Worm (Caenorhabditis elegans) whole organism, L4 larva: ENCODE measurements around the gene K02F3.12.

ENCODE experiments used
- F10B5.3 ChIP-seq: sonication (generic microtip); optimal IDR thresholded peaks from 2 replicates; lab custom pipeline; 2016; ENCODE audit warnings: mild to moderate bottlenecking, missing genetic modification characterization, missing compliant biosample characterization
- F44E2.7 ChIP-seq: fragments of 200-800 bp; sonication (Bioruptor generic); IDR thresholded peaks from 2 replicates; pipeline ENCODE4 v2.1.2; 2022; ENCODE audit warnings: missing genetic modification characterization, missing compliant biosample characterization
- Y5F2A.4 ChIP-seq: fragments of 200-800 bp; sonication (Bioruptor generic); optimal IDR thresholded peaks from 2 replicates; lab custom pipeline; 2018; ENCODE audit warnings: mild to moderate bottlenecking, missing genetic modification characterization, missing compliant biosample characterization
- ZK337.2 ChIP-seq: fragments of 200-800 bp; sonication (Bioruptor generic); IDR thresholded peaks from 2 replicates; pipeline ENCODE4 v1.3.6; 2022; ENCODE audit warnings: missing genetic modification reagents, missing genetic modification characterization, missing compliant biosample characterization
- aha-1 ChIP-seq: fragments of 150-350 bp; peaks from one replicate; lab custom pipeline; 2014; ENCODE audit warnings: missing biosample characterization, missing genetic modification characterization
- aly-2 ChIP-seq: sonication (generic microtip); optimal IDR thresholded peaks from 2 replicates; lab custom pipeline; 2018; ENCODE audit warnings: missing biosample characterization, missing genetic modification characterization
- ama-1 ChIP-seq: fragments of 150-350 bp; optimal IDR thresholded peaks from 2 replicates; lab custom pipeline; 2014; ENCODE audit warnings: inconsistent platforms, mixed read lengths
- attf-4 ChIP-seq: sonication (generic microtip); optimal IDR thresholded peaks from 3 replicates; lab custom pipeline; 2017; ENCODE audit warnings: missing biosample characterization, missing genetic modification characterization
- ceh-20 ChIP-seq: fragments of 200-800 bp; sonication (Bioruptor generic); IDR thresholded peaks from 2 replicates; pipeline ENCODE4 v1.3.6; 2022; ENCODE audit warnings: missing genetic modification reagents, missing genetic modification characterization, missing compliant biosample characterization
- ceh-28 ChIP-seq: fragments of 150-350 bp; optimal IDR thresholded peaks from 2 replicates; lab custom pipeline; 2014; ENCODE audit warnings: missing biosample characterization, missing genetic modification reagents, missing genetic modification characterization
- ceh-82 ChIP-seq: sonication (generic microtip); optimal IDR thresholded peaks from 2 replicates; lab custom pipeline; 2017; ENCODE audit warnings: missing biosample characterization, missing genetic modification characterization
- ces-1 ChIP-seq: fragments of 150-350 bp; sonication (generic microtip); optimal IDR thresholded peaks from 4 replicates; lab custom pipeline; 2014; ENCODE audit warnings: missing biosample characterization, missing genetic modification reagents, missing genetic modification characterization
- daf-16 ChIP-seq, 3 experiments: sonication (generic microtip); optimal IDR thresholded peaks; 2 replicates each; lab custom pipeline; 2016 to 2017; ENCODE audit warnings: missing genetic modification characterization in 3 of 3, missing genetic modification reagents in 3 of 3, mild to moderate bottlenecking in 2 of 3, missing compliant biosample characterization in 2 of 3, missing biosample characterization in 1 of 3, moderate library complexity in 1 of 3
- daf-19 ChIP-seq: fragments of 200-800 bp; sonication (Bioruptor generic); conservative IDR thresholded peaks from 2 replicates; pipeline ENCODE4 v1.3.6; 2022; ENCODE audit warnings: missing genetic modification characterization, missing compliant biosample characterization
- dmd-6 ChIP-seq: fragments of 200-800 bp; sonication (Bioruptor generic); IDR thresholded peaks from 2 replicates; pipeline ENCODE4 v1.3.6; 2022; ENCODE audit warnings: missing genetic modification reagents, missing genetic modification characterization, missing compliant biosample characterization
- dmd-8 ChIP-seq: fragments of 200-800 bp; sonication (Bioruptor generic); IDR thresholded peaks from 2 replicates; pipeline ENCODE4 v1.3.6; 2022; ENCODE audit warnings: missing genetic modification characterization, missing compliant biosample characterization
- dve-1 ChIP-seq: sonication (generic microtip); optimal IDR thresholded peaks from 2 replicates; lab custom pipeline; 2017; ENCODE audit warnings: antibody characterized with exemption, mild to moderate bottlenecking, missing genetic modification characterization, missing compliant biosample characterization; ENCODE audit not compliant: insufficient read depth
- fos-1 ChIP-seq: fragments of 150-350 bp; optimal IDR thresholded peaks from 2 replicates; lab custom pipeline; 2014; ENCODE audit warnings: missing biosample characterization, missing genetic modification characterization
- gei-8 ChIP-seq: fragments of 200-800 bp; sonication (Bioruptor generic); optimal IDR thresholded peaks from 2 replicates; lab custom pipeline; 2018; ENCODE audit warnings: mild to moderate bottlenecking, missing genetic modification characterization, missing compliant biosample characterization
- hif-1 ChIP-seq, 2 experiments: sonication (generic microtip); optimal IDR thresholded peaks; 2 replicates each; lab custom pipeline; 2016 to 2017; ENCODE audit warnings: missing compliant biosample characterization in 2 of 2, missing genetic modification characterization in 2 of 2, missing genetic modification reagents in 2 of 2, missing genotype in 2 of 2, mild to moderate bottlenecking in 1 of 2
- hlh-30 ChIP-seq: sonication (generic microtip); optimal IDR thresholded peaks from 2 replicates; lab custom pipeline; 2017; ENCODE audit warnings: antibody characterized with exemption, mild to moderate bottlenecking, missing genetic modification characterization, missing compliant biosample characterization; ENCODE audit not compliant: insufficient read depth
- lin-13 ChIP-seq: fragments of 150-350 bp; optimal IDR thresholded peaks from 2 replicates; lab custom pipeline; 2014; ENCODE audit warnings: missing biosample characterization, missing genetic modification reagents, missing genetic modification characterization
- lin-15B ChIP-seq: fragments of 150-350 bp; sonication (generic microtip); optimal IDR thresholded peaks from 3 replicates; lab custom pipeline; 2014; ENCODE audit warnings: missing biosample characterization, missing genetic modification characterization
- lin-38 ChIP-seq: fragments of 200-800 bp; sonication (Bioruptor generic); IDR thresholded peaks from 2 replicates; pipeline ENCODE4 v1.3.6; 2022; ENCODE audit warnings: missing genetic modification reagents, missing genetic modification characterization, missing compliant biosample characterization
- mes-2 ChIP-seq: sonication (generic microtip); optimal IDR thresholded peaks from 2 replicates; lab custom pipeline; 2016; ENCODE audit warnings: missing genotype, mild to moderate bottlenecking, missing genetic modification characterization, missing compliant biosample characterization; ENCODE audit not compliant: poor library complexity, severe bottlenecking
- mxl-2 ChIP-seq: fragments of 200-800 bp; sonication (Bioruptor generic); conservative IDR thresholded peaks from 2 replicates; pipeline ENCODE4 v1.3.6; 2022; ENCODE audit warnings: missing genetic modification reagents, missing genetic modification characterization, missing compliant biosample characterization
- nhr-10 ChIP-seq: fragments of 150-350 bp; optimal IDR thresholded peaks from 2 replicates; lab custom pipeline; 2014; ENCODE audit warnings: missing biosample characterization, missing genetic modification characterization
- nhr-41 ChIP-seq: fragments of 200-800 bp; sonication (Bioruptor generic); IDR thresholded peaks from 2 replicates; pipeline ENCODE4 v1.3.6; 2022; ENCODE audit warnings: missing genetic modification reagents, missing genetic modification characterization, missing compliant biosample characterization
- nhr-6 ChIP-seq: fragments of 150-350 bp; optimal IDR thresholded peaks from 2 replicates; lab custom pipeline; 2014; ENCODE audit warnings: missing biosample characterization, missing genetic modification characterization
- pqm-1 ChIP-seq: sonication (generic microtip); optimal IDR thresholded peaks from 2 replicates; lab custom pipeline; 2017; ENCODE audit warnings: missing biosample characterization, missing genetic modification characterization
- sdz-12 ChIP-seq: fragments of 200-800 bp; sonication (Bioruptor generic); optimal IDR thresholded peaks from 2 replicates; lab custom pipeline; 2018; ENCODE audit warnings: mild to moderate bottlenecking, missing genetic modification characterization, missing compliant biosample characterization
- snpc-4 ChIP-seq: fragments of 150-350 bp; optimal IDR thresholded peaks from 2 replicates; lab custom pipeline; 2014; ENCODE audit warnings: missing biosample characterization, missing genetic modification characterization
- tra-1 ChIP-seq: fragments of 200-800 bp; sonication (Bioruptor generic); IDR thresholded peaks from 2 replicates; pipeline ENCODE4 v1.3.6; 2022; ENCODE audit warnings: missing genetic modification reagents, missing genetic modification characterization, missing compliant biosample characterization
- ztf-11 ChIP-seq: fragments of 150-350 bp; optimal IDR thresholded peaks from 2 replicates; lab custom pipeline; 2014; ENCODE audit warnings: missing biosample characterization, missing genetic modification characterization

Gene K02F3.12

DNA sequence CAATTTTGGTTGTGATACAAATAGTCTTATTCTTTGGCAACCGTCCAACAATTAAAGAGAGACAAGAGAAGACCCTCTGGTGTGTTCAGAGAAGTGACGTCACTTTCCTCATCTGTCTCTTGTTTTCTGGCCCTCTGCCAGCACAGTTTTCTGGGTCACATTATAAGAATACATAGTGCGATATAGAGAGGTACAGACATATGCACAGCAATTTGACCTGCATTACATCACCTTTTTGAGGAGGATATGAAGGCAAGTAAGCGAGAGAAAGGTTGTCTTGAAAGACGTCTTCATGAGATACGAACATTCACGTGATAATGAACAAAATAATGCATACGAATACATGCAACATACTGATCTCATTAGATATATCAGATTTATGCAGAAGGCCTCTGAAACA, 14.2 kb downstream of the K02F3.12 start:
- TF ChIP-seq daf-16 (GFP tag; optimal IDR thresholded peaks at IDR 0.05; lab: Kevin White, UChicago) (no peak), daf-16 (tag; optimal IDR thresholded peaks at IDR 0.05; lab: Kevin White, UChicago) (no peak), ceh-20 (GFP tag; lab: Robert Waterston, UW) (no peak), hlh-30 (no peak), dmd-8 (GFP tag; lab: Robert Waterston, UW) (no peak), gei-8 (GFP tag; lab: Kevin White, UChicago) (no peak)

ce11 chrIII:872373-872772, 16.0 kb downstream of the K02F3.12 start, which contains the start of the genes T24C4.3 and clc-20:
Gene T24C4.3, minus strand, starts transcription at chrIII:872473.
Gene clc-20, plus strand, starts transcription at chrIII:872583.
- TF ChIP-seq F44E2.7 (GFP tag; lab: Robert Waterston, UW) (no peak), aha-1 (peak; percentile 11), ztf-11 (no peak)

DNA sequence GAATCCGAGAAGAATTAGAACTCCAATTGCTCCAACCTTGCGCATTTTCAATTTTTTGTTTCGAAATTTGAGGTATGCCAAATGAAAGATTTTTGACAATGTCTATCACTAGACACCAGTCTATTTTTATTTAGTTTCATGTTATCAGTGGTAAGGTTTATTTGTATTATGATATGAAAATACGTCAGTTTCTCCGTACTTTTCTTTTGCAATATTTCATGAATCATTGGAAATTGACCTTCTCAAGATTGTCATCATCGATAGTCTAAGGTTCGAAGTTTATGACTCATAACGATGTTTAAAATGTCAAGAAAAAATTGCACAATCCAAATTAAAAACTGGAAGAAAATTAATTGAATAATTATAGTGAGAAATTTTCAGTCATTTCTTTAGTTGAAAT, 17.1 kb downstream of the K02F3.12 start, which contains the start of gene clc-19:
Gene clc-19 (minus strand): TSS at position 135 of the 400 bp plus-strand sequence.
- TF ChIP-seq ceh-82 (tag; lab: Kevin White, UChicago) (no peak), pqm-1 (tag; lab: Kevin White, UChicago) (peak; percentile 49), aly-2 (no peak), nhr-6 (tag; lab: Kevin White, UChicago) (peak; percentile 54), sdz-12 (GFP tag; lab: Kevin White, UChicago) (no peak), dmd-6 (GFP tag; lab: Robert Waterston, UW) (peak; percentile 35; the same call in 1 of the 2 replicates), daf-16 (GFP tag; optimal IDR thresholded peaks at IDR 0.05; lab: Kevin White, UChicago) (no peak), daf-16 (tag; optimal IDR thresholded peaks at IDR 0.05; lab: Kevin White, UChicago) (peak; percentile 19), mes-2 (no peak), hif-1 (tag; optimal IDR thresholded peaks at IDR 0.05; lab: Kevin White, UChicago) (no peak), Y5F2A.4 (GFP tag; lab: Kevin White, UChicago) (no peak), ama-1 (lab: Kevin White, UChicago) (no peak), ceh-28 (tag; lab: Kevin White, UChicago) (no peak), ztf-11 (no peak), dve-1 (peak; percentile 31), mxl-2 (GFP tag; lab: Robert Waterston, UW) (no peak), ZK337.2 (GFP tag; lab: Robert Waterston, UW) (no peak), F10B5.3 (no peak), ces-1 (GFP tag; lab: Kevin White, UChicago) (no peak), snpc-4 (tag; lab: Kevin White, UChicago) (no peak), fos-1 (tag; lab: Kevin White, UChicago) (no peak)

- no peak for TF ChIP-seq lin-13 (GFP tag; lab: Kevin White, UChicago)
- no peak for TF ChIP-seq lin-38
- TF ChIP-seq lin-15B: no peak
- no peak for TF ChIP-seq attf-4
- no peak for TF ChIP-seq nhr-41
- TF ChIP-seq nhr-10: no peak
Observed at ce11 chrIII:879634-880033, 23.3 kb downstream of the K02F3.12 start, which contains the start of the genes T24C4.5 and ucr-2.3. Gene T24C4.5, minus strand, starts transcription at chrIII:879734. Gene ucr-2.3, plus strand, starts transcription at chrIII:879860.

DNA sequence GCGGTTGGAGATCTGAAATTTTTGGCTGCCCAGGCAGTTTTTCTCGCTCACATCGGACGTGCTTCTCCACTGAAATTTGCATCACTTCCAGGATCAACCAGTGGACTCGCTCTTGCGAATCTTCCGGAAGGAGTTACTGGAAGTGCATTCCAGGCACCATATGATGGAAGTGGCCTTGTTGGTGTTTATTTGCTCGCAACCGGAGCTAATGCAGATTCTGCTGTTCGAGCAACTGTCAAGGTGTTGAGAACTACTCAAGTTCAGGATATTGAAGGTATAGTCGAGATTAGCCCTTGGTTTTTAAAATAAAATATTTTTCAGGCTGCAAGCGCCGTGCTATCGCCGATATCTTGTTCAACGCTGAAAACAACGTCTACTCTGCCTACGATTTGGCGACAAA, 24.5 kb downstream of the K02F3.12 start:
- TF ChIP-seq fos-1 (tag; lab: Kevin White, UChicago) (no peak), daf-19 (GFP tag; lab: Robert Waterston, UW) (no peak), dmd-6 (GFP tag; lab: Robert Waterston, UW) (0 out of 2 replicates have a peak, but pooled peaks have one; percentile 11), tra-1 (GFP tag; lab: Robert Waterston, UW) (no peak)
